Worm (Caenorhabditis elegans) whole organism, late embryonic: ENCODE results near the gene F40A3.3.

Experiments
- ama-1 ChIP-seq: fragments of 150-350 bp; optimal IDR thresholded peaks from 2 replicates; lab custom pipeline; 2014
- ceh-14 ChIP-seq: sonication (generic microtip); optimal IDR thresholded peaks from 2 replicates; lab custom pipeline; 2016; ENCODE audit warnings: missing genotype, missing genetic modification characterization, missing compliant biosample characterization
- ceh-2 ChIP-seq: sonication (generic microtip); optimal IDR thresholded peaks from 2 replicates; lab custom pipeline; 2016; ENCODE audit warnings: missing genotype, missing genetic modification characterization, missing compliant biosample characterization
- fkh-10 ChIP-seq: fragments of 150-350 bp; optimal IDR thresholded peaks from 2 replicates; lab custom pipeline; 2014; ENCODE audit warnings: missing biosample characterization, missing genetic modification reagents, missing genetic modification characterization
- hlh-15 ChIP-seq: sonication (generic microtip); optimal IDR thresholded peaks from 2 replicates; lab custom pipeline; 2016; ENCODE audit warnings: missing genetic modification characterization, missing compliant biosample characterization
- hlh-8 ChIP-seq: sonication (generic microtip); optimal IDR thresholded peaks from 2 replicates; lab custom pipeline; 2016; ENCODE audit warnings: missing genotype, missing genetic modification characterization, missing compliant biosample characterization
- lin-11 ChIP-seq: fragments of 200-800 bp; sonication (Bioruptor generic); optimal IDR thresholded peaks from 2 replicates; lab custom pipeline; 2018; ENCODE audit warnings: mild to moderate bottlenecking, missing genetic modification characterization, missing compliant biosample characterization
- nfya-1 ChIP-seq: sonication (generic microtip); optimal IDR thresholded peaks from 2 replicates; lab custom pipeline; 2017; ENCODE audit warnings: missing genetic modification characterization, mild to moderate bottlenecking, missing compliant biosample characterization, antibody characterized with exemption, moderate library complexity
- syd-9 ChIP-seq: sonication (generic microtip); optimal IDR thresholded peaks from 2 replicates; lab custom pipeline; 2016; ENCODE audit warnings: mild to moderate bottlenecking, missing genetic modification characterization, moderate library complexity, missing compliant biosample characterization
- unc-86 ChIP-seq: sonication (generic microtip); optimal IDR thresholded peaks from 2 replicates; lab custom pipeline; 2016; ENCODE audit warnings: missing genetic modification characterization, missing compliant biosample characterization

- TF ChIP-seq nfya-1 (tag; lab: Kevin White, UChicago), result no peak
- TF ChIP-seq syd-9 (tag; lab: Kevin White, UChicago), result no peak
- TF ChIP-seq ceh-2, result no peak
- TF ChIP-seq fkh-10 (GFP tag; lab: Kevin White, UChicago), result no peak
- no peak for TF ChIP-seq lin-11 (tag; lab: Kevin White, UChicago)
- no peak for TF ChIP-seq ama-1 (lab: Kevin White, UChicago)
- no peak for TF ChIP-seq ceh-14 (tag; lab: Kevin White, UChicago)
- no peak for TF ChIP-seq unc-86 (tag; lab: Kevin White, UChicago)
- no peak for TF ChIP-seq hlh-8
- no peak for TF ChIP-seq hlh-15 (tag; lab: Kevin White, UChicago)
Measured at ce11 chrV:7901222-7901621, 24.0 kb downstream of the F40A3.3 start.
